Worm (Caenorhabditis elegans): Measurements from ENCODE around the gene C47E12.14.

- TF ChIP-seq nhr-10 (tag; optimal IDR thresholded peaks at IDR 0.05) (no peak), unc-39 (tag; optimal IDR thresholded peaks at IDR 0.05) (no peak), ama-1 (optimal IDR thresholded peaks at IDR 0.05) (no peak), nhr-77 (tag; optimal IDR thresholded peaks at IDR 0.05) (no peak)
Observed at ce11 chrIV:9974392-9974791, 1.8 kb downstream of the C47E12.14 start, which contains the start of gene C47E12.9.
